Worm (Caenorhabditis elegans) whole organism, L4 larva: ENCODE data around the gene Y39G8B.10.

ENCODE experiments used
- ama-1 ChIP-seq: fragments of 150-350 bp; optimal IDR thresholded peaks from 2 replicates; lab custom pipeline; 2014; ENCODE audit warnings: inconsistent platforms, mixed read lengths
- fkh-10 ChIP-seq: fragments of 150-350 bp; optimal IDR thresholded peaks from 2 replicates; lab custom pipeline; 2014; ENCODE audit warnings: missing biosample characterization, missing genetic modification reagents, missing genetic modification characterization
- pqm-1 ChIP-seq: sonication (generic microtip); optimal IDR thresholded peaks from 2 replicates; lab custom pipeline; 2017; ENCODE audit warnings: missing biosample characterization, missing genetic modification characterization

- TF ChIP-seq pqm-1 (no peak), fkh-10 (GFP tag; lab: Kevin White, UChicago) (no peak), ama-1 (lab: Kevin White, UChicago) (no peak)
Observed at ce11 chrII:13974136-13974535, 8.8 kb downstream of the Y39G8B.10 start.
